Worm (Caenorhabditis elegans) whole organism, L3 larva: Measurements from ENCODE around the gene T05A8.8.

Experiments
- R02D3.7 ChIP-seq: fragments of 150-350 bp; optimal IDR thresholded peaks from 2 replicates; lab custom pipeline; 2014; ENCODE audit warnings: missing biosample characterization, missing genetic modification characterization
- ZK546.5 ChIP-seq: sonication (generic microtip); optimal IDR thresholded peaks from 2 replicates; lab custom pipeline; 2017; ENCODE audit warnings: missing biosample characterization, missing genetic modification characterization
- aly-2 ChIP-seq: fragments of 150-350 bp; optimal IDR thresholded peaks from 2 replicates; lab custom pipeline; 2014; ENCODE audit warnings: missing biosample characterization, missing genetic modification characterization
- ceh-28 ChIP-seq: fragments of 150-350 bp; optimal IDR thresholded peaks from 2 replicates; lab custom pipeline; 2014; ENCODE audit warnings: missing biosample characterization, missing genetic modification reagents, missing genetic modification characterization
- ceh-82 ChIP-seq: fragments of 150-350 bp; optimal IDR thresholded peaks from 2 replicates; lab custom pipeline; 2014; ENCODE audit warnings: missing biosample characterization, missing genetic modification characterization
- ceh-9 ChIP-seq: sonication (generic microtip); optimal IDR thresholded peaks from 2 replicates; lab custom pipeline; 2018; ENCODE audit warnings: missing biosample characterization, missing genetic modification characterization
- egl-27 ChIP-seq: sonication (generic microtip); optimal IDR thresholded peaks from 4 replicates; lab custom pipeline; 2017; ENCODE audit warnings: missing biosample characterization, missing genetic modification reagents, missing genetic modification characterization
- egl-5 ChIP-seq: fragments of 150-350 bp; optimal IDR thresholded peaks from 2 replicates; lab custom pipeline; 2017; ENCODE audit warnings: missing biosample characterization, missing genetic modification reagents, missing genetic modification characterization, inconsistent platforms
- elt-1 ChIP-seq: fragments of 150-350 bp; optimal IDR thresholded peaks from 2 replicates; lab custom pipeline; 2014; ENCODE audit warnings: missing biosample characterization, missing genetic modification characterization
- elt-2 ChIP-seq: sonication (generic microtip); optimal IDR thresholded peaks from 2 replicates; lab custom pipeline; 2016; ENCODE audit warnings: missing genetic modification reagents, mild to moderate bottlenecking, missing genetic modification characterization, missing compliant biosample characterization
- elt-3 ChIP-seq, 3 experiments: fragments of 150-350 bp in 1 of 3; sonication (generic microtip) in 2 of 3; optimal IDR thresholded peaks; 2 replicates in 2 of 3; 4 replicates in 1 of 3; lab custom pipeline; 2014 to 2017; ENCODE audit warnings: missing biosample characterization in 3 of 3, missing genetic modification characterization in 3 of 3
- fkh-10 ChIP-seq: sonication (generic microtip); optimal IDR thresholded peaks from 2 replicates; lab custom pipeline; 2017; ENCODE audit warnings: missing biosample characterization, missing genetic modification reagents, missing genetic modification characterization
- fos-1 ChIP-seq: fragments of 150-350 bp; optimal IDR thresholded peaks from 2 replicates; lab custom pipeline; 2014; ENCODE audit warnings: missing biosample characterization, missing genetic modification characterization
- hmg-11 ChIP-seq: sonication (generic microtip); optimal IDR thresholded peaks from 2 replicates; lab custom pipeline; 2016; ENCODE audit warnings: missing genetic modification characterization, missing compliant biosample characterization
- jun-1 ChIP-seq: fragments of 150-350 bp; optimal IDR thresholded peaks from 2 replicates; lab custom pipeline; 2014; ENCODE audit warnings: missing biosample characterization, missing genetic modification reagents, missing genetic modification characterization
- lin-15B ChIP-seq: fragments of 150-350 bp; optimal IDR thresholded peaks from 2 replicates; lab custom pipeline; 2014; ENCODE audit warnings: missing biosample characterization, missing genetic modification characterization
- lin-39 ChIP-seq: fragments of 150-350 bp; optimal IDR thresholded peaks from 2 replicates; lab custom pipeline; 2018; ENCODE audit warnings: missing biosample characterization, missing genetic modification reagents, missing genetic modification characterization
- lsy-12 ChIP-seq: sonication (generic microtip); optimal IDR thresholded peaks from 2 replicates; lab custom pipeline; 2016; ENCODE audit warnings: mild to moderate bottlenecking, missing genetic modification characterization, missing compliant biosample characterization
- mdl-1 ChIP-seq: fragments of 150-350 bp; optimal IDR thresholded peaks from 2 replicates; lab custom pipeline; 2014; ENCODE audit warnings: missing biosample characterization, missing genetic modification characterization
- mml-1 ChIP-seq: fragments of 150-350 bp; sonication (generic microtip); optimal IDR thresholded peaks from 3 replicates; lab custom pipeline; 2014; ENCODE audit warnings: missing biosample characterization, missing genetic modification characterization
- nfya-1 ChIP-seq: sonication (generic microtip); optimal IDR thresholded peaks from 2 replicates; lab custom pipeline; 2017; ENCODE audit warnings: missing genetic modification characterization, mild to moderate bottlenecking, missing compliant biosample characterization, antibody characterized with exemption, moderate library complexity; ENCODE audit not compliant: insufficient read depth
- nhr-11 ChIP-seq: fragments of 150-350 bp; optimal IDR thresholded peaks from 2 replicates; lab custom pipeline; 2014; ENCODE audit warnings: missing biosample characterization, missing genetic modification characterization
- nhr-12 ChIP-seq: fragments of 150-350 bp; optimal IDR thresholded peaks from 2 replicates; lab custom pipeline; 2014; ENCODE audit warnings: missing biosample characterization, missing genetic modification characterization
- nhr-23 ChIP-seq: fragments of 150-350 bp; optimal IDR thresholded peaks from 2 replicates; lab custom pipeline; 2014; ENCODE audit warnings: missing biosample characterization, missing genetic modification reagents, missing genetic modification characterization
- nhr-237 ChIP-seq: fragments of 150-350 bp; optimal IDR thresholded peaks from 2 replicates; lab custom pipeline; 2014; ENCODE audit warnings: missing biosample characterization, missing genetic modification characterization
- nhr-25 ChIP-seq: sonication (generic microtip); optimal IDR thresholded peaks from 2 replicates; lab custom pipeline; 2017; ENCODE audit warnings: missing biosample characterization, missing genetic modification characterization
- nhr-28 ChIP-seq: fragments of 150-350 bp; optimal IDR thresholded peaks from 2 replicates; lab custom pipeline; 2014; ENCODE audit warnings: missing biosample characterization, missing genetic modification characterization
- nhr-43 ChIP-seq: sonication (generic microtip); optimal IDR thresholded peaks from 2 replicates; lab custom pipeline; 2016; ENCODE audit warnings: mild to moderate bottlenecking, missing genetic modification characterization, missing compliant biosample characterization; ENCODE audit not compliant: poor library complexity, severe bottlenecking
- pha-4 ChIP-seq: fragments of 150-350 bp; optimal IDR thresholded peaks from 2 replicates; lab custom pipeline; 2014; ENCODE audit warnings: missing biosample characterization, missing genetic modification reagents, missing genetic modification characterization
- pqm-1 ChIP-seq: fragments of 150-350 bp; optimal IDR thresholded peaks from 2 replicates; lab custom pipeline; 2017; ENCODE audit warnings: missing biosample characterization, missing genetic modification characterization, inconsistent platforms
- skn-1 ChIP-seq: fragments of 150-350 bp; optimal IDR thresholded peaks from 2 replicates; lab custom pipeline; 2014; ENCODE audit warnings: missing biosample characterization, missing genetic modification characterization
- snpc-4 ChIP-seq: fragments of 150-350 bp; optimal IDR thresholded peaks from 2 replicates; lab custom pipeline; 2014; ENCODE audit warnings: missing biosample characterization, missing genetic modification characterization
- tbx-2 ChIP-seq: sonication (generic microtip); optimal IDR thresholded peaks from 2 replicates; lab custom pipeline; 2016; ENCODE audit warnings: mild to moderate bottlenecking, missing genetic modification characterization, missing compliant biosample characterization
- unc-39 ChIP-seq: sonication (generic microtip); optimal IDR thresholded peaks from 4 replicates; lab custom pipeline; 2017; ENCODE audit warnings: missing biosample characterization, missing genetic modification characterization
- unc-62 ChIP-seq: fragments of 150-350 bp; sonication (generic microtip); optimal IDR thresholded peaks from 4 replicates; lab custom pipeline; 2014; ENCODE audit warnings: missing biosample characterization, missing genetic modification reagents, missing genetic modification characterization
- zag-1 ChIP-seq: fragments of 150-350 bp; optimal IDR thresholded peaks from 2 replicates; lab custom pipeline; 2014; ENCODE audit warnings: missing biosample characterization, missing genetic modification characterization

Gene T05A8.8

DNA sequence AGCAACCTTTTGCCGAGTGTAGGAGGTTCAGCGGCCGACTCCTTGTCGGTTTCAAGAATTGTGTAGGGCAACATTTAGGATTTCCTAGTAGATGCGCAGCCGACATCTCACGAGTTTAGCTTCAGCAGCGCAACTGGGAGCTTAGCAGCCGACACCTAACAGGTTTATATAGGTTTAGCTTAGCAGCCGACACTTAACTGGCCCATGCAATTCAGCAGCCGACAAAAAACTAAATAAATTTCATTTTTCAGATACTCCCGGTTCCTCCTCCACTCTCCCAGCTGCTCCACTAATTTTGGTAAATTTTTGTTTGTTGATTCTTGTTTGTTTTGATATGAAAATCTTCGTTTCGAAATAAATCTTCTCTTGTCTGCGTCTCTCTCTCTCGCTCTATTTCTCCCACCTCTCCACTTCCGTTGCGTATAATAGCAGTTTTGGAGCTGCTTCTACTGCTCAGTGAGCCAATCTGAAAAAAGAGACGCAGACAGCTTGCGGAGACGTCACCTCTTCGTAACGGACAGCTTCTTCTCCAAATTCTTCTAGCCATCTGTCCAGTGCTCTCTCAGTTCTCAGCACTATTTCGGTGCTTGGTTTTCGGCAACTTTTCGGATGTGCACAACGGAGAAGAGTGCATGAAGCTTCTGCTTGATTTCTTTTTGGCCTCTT is 11.6 kb downstream of the T05A8.8 start:
- TF ChIP-seq aly-2: no peak
- TF ChIP-seq lin-39 (tag; lab: Kevin White, UChicago): peak; percentile 71
- no peak for TF ChIP-seq mdl-1
- peak; percentile 79 for TF ChIP-seq unc-62 (GFP tag; lab: Kevin White, UChicago)
- peak; percentile 41 for TF ChIP-seq lin-15B (tag; lab: Kevin White, UChicago)
- peak; percentile 15 for TF ChIP-seq egl-5
- no peak for TF ChIP-seq lsy-12
- peak; percentile 31 for TF ChIP-seq fkh-10
- no peak for TF ChIP-seq jun-1 (tag; lab: Kevin White, UChicago)
- TF ChIP-seq snpc-4 (tag; lab: Kevin White, UChicago): peak; percentile 41
- TF ChIP-seq hmg-11: peak; percentile 76
- TF ChIP-seq R02D3.7 (tag; lab: Kevin White, UChicago): peak; percentile 13
- TF ChIP-seq egl-27: no peak
- TF ChIP-seq elt-1 (tag; lab: Kevin White, UChicago): no peak
- peak; percentile 10 for TF ChIP-seq skn-1 (tag; lab: Kevin White, UChicago)
- no peak for TF ChIP-seq nhr-11 (tag; lab: Kevin White, UChicago)
- peak; percentile 81 for TF ChIP-seq nfya-1 (tag; lab: Kevin White, UChicago)
- TF ChIP-seq unc-39 (tag; lab: Kevin White, UChicago): no peak
- peak; percentile 30 for TF ChIP-seq zag-1 (tag; lab: Kevin White, UChicago)
- TF ChIP-seq nhr-25: no peak
- TF ChIP-seq mml-1 (tag; lab: Kevin White, UChicago): no peak
- no peak for TF ChIP-seq nhr-12 (tag; lab: Kevin White, UChicago)
- TF ChIP-seq ceh-82 (tag; lab: Kevin White, UChicago): peak; percentile 26
- no peak for TF ChIP-seq nhr-28 (tag; lab: Kevin White, UChicago)
- peak; percentile 46 for TF ChIP-seq tbx-2 (tag; lab: Kevin White, UChicago)
- no peak for TF ChIP-seq ceh-9 (tag; lab: Kevin White, UChicago)
- no peak for TF ChIP-seq elt-3 (tag; optimal IDR thresholded peaks at IDR 0.05; lab: Kevin White, UChicago)

- no peak for TF ChIP-seq ceh-28 (tag; lab: Kevin White, UChicago)
- peak; percentile 58 for TF ChIP-seq pqm-1
- peak; percentile 64 for TF ChIP-seq elt-2 (tag; lab: Kevin White, UChicago)
Observed at ce11 chrII:2749595-2750048, 13.1 kb downstream of the T05A8.8 start, which contains the start of gene F29A7.4. F29A7.4 (plus strand) TSS chrII:2749998.

DNA sequence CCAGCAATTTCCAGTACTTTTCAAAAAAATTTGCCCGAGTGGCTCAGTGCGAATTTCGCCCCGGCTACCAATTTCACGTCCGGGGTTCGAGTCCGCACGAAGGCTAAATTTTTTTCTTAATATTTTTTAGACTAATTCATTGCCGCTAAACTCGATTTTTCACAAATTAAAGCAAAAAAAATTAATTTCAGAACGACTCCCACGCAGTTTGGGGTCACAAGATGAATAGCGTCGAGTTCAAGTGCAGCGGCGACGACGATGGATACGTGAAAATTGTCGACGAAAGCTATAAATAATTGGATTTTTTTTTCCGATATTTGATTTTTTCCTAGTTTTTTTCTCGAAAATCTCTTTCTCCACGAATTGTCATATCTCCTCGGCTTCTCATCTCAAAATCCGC is 14.8 kb downstream of the T05A8.8 start:
- TF ChIP-seq ZK546.5 (tag; lab: Kevin White, UChicago) (no peak), elt-2 (tag; lab: Kevin White, UChicago) (peak; percentile 14)
- TF ChIP-seq, all 47 proteins: peak for 1

- TF ChIP-seq nhr-23 (tag; lab: Kevin White, UChicago) (peak; percentile 30), pqm-1 (peak; percentile 12), fos-1 (tag; lab: Kevin White, UChicago) (no peak), nhr-12 (tag; lab: Kevin White, UChicago) (no peak), pha-4 (tag; lab: Kevin White, UChicago) (no peak), skn-1 (tag; lab: Kevin White, UChicago) (no peak), lin-39 (tag; lab: Kevin White, UChicago) (peak; percentile 38), nhr-237 (tag; lab: Kevin White, UChicago) (no peak), snpc-4 (tag; lab: Kevin White, UChicago) (peak; percentile 71), lin-15B (tag; lab: Kevin White, UChicago) (peak; percentile 79), ZK546.5 (tag; lab: Kevin White, UChicago) (no peak), elt-2 (tag; lab: Kevin White, UChicago) (peak; percentile 25), nhr-43 (tag; lab: Kevin White, UChicago) (peak; percentile 47), R02D3.7 (tag; lab: Kevin White, UChicago) (peak; percentile 12)
Observed at ce11 chrII:2752536-2752935, 16.1 kb downstream of the T05A8.8 start, which contains the start of gene F29A7.6. F29A7.6 (minus strand) TSS chrII:2752611.
